Worm (Caenorhabditis elegans): ENCODE measurements around the gene sra-31.

sra-31 gene

ce11 chrII:6587264-6587870 is 9.1 kb upstream of the sra-31 start, which contains the start of gene C56C10.7 (continued):
- TF ChIP-seq aptf-2 (GFP tag; conservative IDR thresholded peaks at IDR 0.05) (no peak), ztf-18 (tag; optimal IDR thresholded peaks at IDR 0.05) (peak; percentile 24), ceh-40 (GFP tag; IDR thresholded peaks at IDR 0.05) (no peak; the same call in none of the 2 replicates), ztf-26 (tag; optimal IDR thresholded peaks at IDR 0.05) (peak; percentile 34), mes-4 (tag; optimal IDR thresholded peaks at IDR 0.05) (peak; percentile 13), madf-10 (tag; optimal IDR thresholded peaks at IDR 0.05) (peak; percentile 34), lir-1 (GFP tag; conservative IDR thresholded peaks at IDR 0.05) (0 out of 2 replicates have a peak, but pooled peaks have one; percentile 30), K11D2.4 (GFP tag; IDR thresholded peaks at IDR 0.05) (no peak), rpc-1 (optimal IDR thresholded peaks at IDR 0.05) (no peak), rpc-1 (tag; optimal IDR thresholded peaks at IDR 0.05) (no peak), F57A8.1 (GFP tag; optimal IDR thresholded peaks at IDR 0.05) (no peak), hsf-1 (GFP tag; IDR thresholded peaks at IDR 0.05) (peak; percentile 88), madf-8 (GFP tag; conservative IDR thresholded peaks at IDR 0.05) (peak; percentile 39; the same call in 1 of the 2 replicates), F37B4.10 (GFP tag; IDR thresholded peaks at IDR 0.05) (no peak), lin-26 (GFP tag; IDR thresholded peaks at IDR 0.05) (peak; percentile 83), snpc-1.1 (tag; optimal IDR thresholded peaks at IDR 0.05; ENCODE audit: insufficient read depth) (peak; percentile 32), D2030.7 (GFP tag; IDR thresholded peaks at IDR 0.05) (peak; percentile 36; the same call in 1 of the 2 replicates), ekl-4 (GFP tag; IDR thresholded peaks at IDR 0.05) (peak; percentile 93), fkh-3 (tag; optimal IDR thresholded peaks at IDR 0.05) (no peak), F33H1.4 (GFP tag; IDR thresholded peaks at IDR 0.05) (peak; percentile 30; the same call in 1 of the 2 replicates), hmg-20 (GFP tag; IDR thresholded peaks at IDR 0.05) (0 out of 2 replicates have a peak, but pooled peaks have one; percentile 23), F39B2.1 (GFP tag; IDR thresholded peaks at IDR 0.05) (peak; percentile 91), nfya-2 (GFP tag; IDR thresholded peaks at IDR 0.05) (peak; percentile 63; the same call in 1 of the 2 replicates)

- TF ChIP-seq nfya-2 (GFP tag; IDR thresholded peaks at IDR 0.05), result no peak
- no peak for TF ChIP-seq egl-18 (GFP tag; IDR thresholded peaks at IDR 0.05)
- TF ChIP-seq pha-4 (tag; optimal IDR thresholded peaks at IDR 0.05), result no peak
- no peak for TF ChIP-seq snpc-1.1 (tag; optimal IDR thresholded peaks at IDR 0.05; ENCODE audit: insufficient read depth)
- no peak for TF ChIP-seq ceh-91 (GFP tag; IDR thresholded peaks at IDR 0.05)
- TF ChIP-seq dpff-1 (tag; optimal IDR thresholded peaks at IDR 0.05), result no peak
- no peak for TF ChIP-seq bed-2 (GFP tag; IDR thresholded peaks at IDR 0.05)
- no peak for TF ChIP-seq unc-130 (GFP tag; optimal IDR thresholded peaks at IDR 0.05)
Observed at ce11 chrII:6582758-6583157, 4.5 kb upstream of the sra-31 start, which contains the start of gene C56C10.4. Gene C56C10.4, plus strand, starts transcription at chrII:6583058.

ce11 chrII:6581236-6581635 is 3.0 kb upstream of the sra-31 start, which contains the start of gene C56C10.6:
Gene C56C10.6, minus strand, starts transcription at chrII:6581336.
- TF ChIP-seq Y53G8AR.9 (GFP tag; conservative IDR thresholded peaks at IDR 0.05), result no peak

- TF ChIP-seq ztf-28 (GFP tag; IDR thresholded peaks at IDR 0.05), result no peak
- TF ChIP-seq nfya-2 (GFP tag; IDR thresholded peaks at IDR 0.05), result no peak
- no peak for TF ChIP-seq lsy-27 (tag; optimal IDR thresholded peaks at IDR 0.05; ENCODE audit: borderline replicate concordance, insufficient read depth)
- no peak for TF ChIP-seq Y56A3A.18 (GFP tag; IDR thresholded peaks at IDR 0.05)
- TF ChIP-seq ceh-91 (GFP tag; IDR thresholded peaks at IDR 0.05), result no peak
- no peak for TF ChIP-seq dpl-1 (GFP tag; optimal IDR thresholded peaks at IDR 0.05)
- TF ChIP-seq ZK185.1 (tag; optimal IDR thresholded peaks at IDR 0.05; ENCODE audit: poor library complexity, severe bottlenecking), result no peak
- TF ChIP-seq chd-7 (tag; optimal IDR thresholded peaks at IDR 0.05), result no peak
- TF ChIP-seq pbrm-1 (GFP tag; IDR thresholded peaks at IDR 0.05), result no peak
- TF ChIP-seq hlh-26 (GFP tag; conservative IDR thresholded peaks at IDR 0.05), result no peak
- no peak for TF ChIP-seq nhr-27 (tag; optimal IDR thresholded peaks at IDR 0.05)
- TF ChIP-seq egrh-3 (GFP tag; IDR thresholded peaks at IDR 0.05), result no peak
- TF ChIP-seq Y53F4B.3 (GFP tag; IDR thresholded peaks at IDR 0.05), result no peak
Observed at ce11 chrII:6575647-6576046, 2.6 kb downstream of the sra-31 start, which contains the start of gene sra-29. Gene sra-29, minus strand, starts transcription at chrII:6575747.
